Worm (Caenorhabditis elegans) whole organism, L2 larva: Measurements from ENCODE around the gene T02D1.7.

Experiments
- ama-1 ChIP-seq: fragments of 150-350 bp; optimal IDR thresholded peaks from 2 replicates; lab custom pipeline; 2018; ENCODE audit warnings: inconsistent platforms
- egl-27 ChIP-seq: sonication (generic microtip); optimal IDR thresholded peaks from 3 replicates; lab custom pipeline; 2017; ENCODE audit warnings: missing biosample characterization, missing genetic modification reagents, missing genetic modification characterization
- zag-1 ChIP-seq: fragments of 150-350 bp; optimal IDR thresholded peaks from 2 replicates; lab custom pipeline; 2014; ENCODE audit warnings: missing biosample characterization, missing genetic modification characterization

DNA sequence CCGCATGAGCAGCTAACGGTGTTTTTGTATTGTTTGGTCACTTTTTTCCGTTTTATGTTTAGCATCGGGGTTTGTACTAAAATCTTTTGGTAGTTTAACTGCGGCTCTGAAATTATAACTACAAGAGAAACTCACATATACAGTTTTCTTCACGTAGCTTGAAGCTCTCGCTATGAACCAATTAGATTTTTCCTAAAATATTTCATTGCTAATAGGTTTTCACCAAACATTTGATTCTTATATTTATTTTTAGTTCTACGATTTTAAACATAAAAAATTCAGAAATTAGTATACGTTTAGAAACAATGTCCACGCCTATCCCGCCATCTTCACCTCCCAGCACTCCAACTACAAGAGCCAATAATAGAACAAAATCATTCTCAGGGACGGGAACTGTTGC is 20.5 kb upstream of the T02D1.7 start, which contains the start of gene C06A12.3:
- TF ChIP-seq zag-1 = no peak
- no peak for TF ChIP-seq ama-1 (lab: Kevin White, UChicago)
- TF ChIP-seq egl-27 = no peak
